Worm (Caenorhabditis elegans): ENCODE results near the gene C01B9.4.

Gene C01B9.4

ce11 chrII:13729416-13729815 is 54.4 kb downstream of the C01B9.4 start, which contains the start of gene Y54G9A.9:
Y54G9A.9 (plus strand) TSS chrII:13729716.
- TF ChIP-seq zip-8 (tag; optimal IDR thresholded peaks at IDR 0.05) (no peak), sem-2 (GFP tag; optimal IDR thresholded peaks at IDR 0.05) (no peak), ceh-43 (GFP tag; optimal IDR thresholded peaks at IDR 0.05) (no peak), lin-13 (tag; optimal IDR thresholded peaks at IDR 0.05) (no peak), bed-3 (GFP tag; optimal IDR thresholded peaks at IDR 0.05) (no peak), mls-2 (tag; optimal IDR thresholded peaks at IDR 0.05) (no peak), ceh-39 (tag; optimal IDR thresholded peaks at IDR 0.05) (no peak), flh-1 (GFP tag; optimal IDR thresholded peaks at IDR 0.05) (no peak), mab-5 (tag; optimal IDR thresholded peaks at IDR 0.05) (no peak), tbx-8 (GFP tag; optimal IDR thresholded peaks at IDR 0.05) (no peak), nhr-2 (tag; optimal IDR thresholded peaks at IDR 0.05) (no peak), ces-1 (GFP tag; optimal IDR thresholded peaks at IDR 0.05) (no peak), nhr-28 (tag; optimal IDR thresholded peaks at IDR 0.05) (no peak), unc-62 (GFP tag; optimal IDR thresholded peaks at IDR 0.05) (no peak), nhr-76 (tag; optimal IDR thresholded peaks at IDR 0.05) (no peak), ceh-83 (GFP tag; optimal IDR thresholded peaks at IDR 0.05) (no peak), sptf-1 (tag; optimal IDR thresholded peaks at IDR 0.05) (no peak)

DNA sequence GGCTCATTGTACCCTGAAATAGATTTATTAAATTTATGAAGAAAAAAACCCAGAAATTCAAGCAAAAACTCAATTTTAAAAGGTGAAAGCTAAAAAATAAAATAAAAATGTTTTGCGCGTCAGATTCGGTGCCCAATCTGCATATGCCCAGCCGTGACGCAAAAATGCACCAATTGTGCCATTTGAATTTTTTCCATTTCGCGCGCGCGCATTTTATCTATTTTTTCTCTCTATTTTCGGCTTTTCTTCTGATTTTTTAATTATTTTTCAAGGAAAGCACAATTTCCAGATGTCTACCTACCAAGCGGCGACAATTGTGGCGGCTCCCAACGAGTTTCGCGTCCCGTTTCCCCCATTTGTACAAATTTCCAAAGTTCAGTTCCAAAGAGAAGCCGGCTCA is 58.0 kb downstream of the C01B9.4 start, which contains the start of the genes Y54G9A.7 and bub-3:
Gene Y54G9A.7, minus strand, starts transcription at position 7 of the 400 bp plus-strand sequence.
Gene bub-3, plus strand, starts transcription at position 270 of the 400 bp plus-strand sequence.
- no peak for TF ChIP-seq nhr-76 (tag; optimal IDR thresholded peaks at IDR 0.05)
- TF ChIP-seq mep-1 (tag; optimal IDR thresholded peaks at IDR 0.05): peak; percentile 14
- peak; percentile 27 for TF ChIP-seq lsy-2 (tag; optimal IDR thresholded peaks at IDR 0.05)

ce11 chrII:13723754-13724153 is 60.0 kb downstream of the C01B9.4 start:
- TF ChIP-seq M03D4.4 (tag; optimal IDR thresholded peaks at IDR 0.05): no peak
- TF ChIP-seq lin-32 (GFP tag; optimal IDR thresholded peaks at IDR 0.05): no peak
- no peak for TF ChIP-seq elt-1 (tag; optimal IDR thresholded peaks at IDR 0.05; ENCODE audit: borderline replicate concordance, insufficient read depth)
- no peak for TF ChIP-seq pha-4 (tag; optimal IDR thresholded peaks at IDR 0.05)
- TF ChIP-seq ceh-39 (tag; optimal IDR thresholded peaks at IDR 0.05): no peak
- no peak for TF ChIP-seq unc-39 (tag; optimal IDR thresholded peaks at IDR 0.05)
- TF ChIP-seq lin-13 (tag; optimal IDR thresholded peaks at IDR 0.05): no peak
- no peak for TF ChIP-seq mep-1 (tag; optimal IDR thresholded peaks at IDR 0.05)
- no peak for TF ChIP-seq hlh-1 (tag; optimal IDR thresholded peaks at IDR 0.05)
- no peak for TF ChIP-seq zip-8 (tag; optimal IDR thresholded peaks at IDR 0.05)
- no peak for TF ChIP-seq mab-5 (tag; optimal IDR thresholded peaks at IDR 0.05)
- no peak for TF ChIP-seq nhr-76 (tag; optimal IDR thresholded peaks at IDR 0.05)
- no peak for TF ChIP-seq sptf-1 (tag; optimal IDR thresholded peaks at IDR 0.05)
- no peak for TF ChIP-seq ceh-43 (GFP tag; optimal IDR thresholded peaks at IDR 0.05)
- TF ChIP-seq cnd-1 (tag; optimal IDR thresholded peaks at IDR 0.05): no peak
- TF ChIP-seq bed-3 (GFP tag; optimal IDR thresholded peaks at IDR 0.05): no peak
- TF ChIP-seq mls-2 (tag; optimal IDR thresholded peaks at IDR 0.05): no peak
- no peak for TF ChIP-seq ham-2 (GFP tag; optimal IDR thresholded peaks at IDR 0.05)

- no peak for TF ChIP-seq nhr-2 (tag; optimal IDR thresholded peaks at IDR 0.05)
- no peak for TF ChIP-seq sem-2 (GFP tag; optimal IDR thresholded peaks at IDR 0.05)
- TF ChIP-seq tbx-8 (GFP tag; optimal IDR thresholded peaks at IDR 0.05): no peak
- no peak for TF ChIP-seq mep-1 (tag; optimal IDR thresholded peaks at IDR 0.05)
Observed at ce11 chrII:13722763-13723162, 61.0 kb downstream of the C01B9.4 start, which contains the start of gene Y54G9A.5. Y54G9A.5 (plus strand) TSS chrII:13723007.

DNA sequence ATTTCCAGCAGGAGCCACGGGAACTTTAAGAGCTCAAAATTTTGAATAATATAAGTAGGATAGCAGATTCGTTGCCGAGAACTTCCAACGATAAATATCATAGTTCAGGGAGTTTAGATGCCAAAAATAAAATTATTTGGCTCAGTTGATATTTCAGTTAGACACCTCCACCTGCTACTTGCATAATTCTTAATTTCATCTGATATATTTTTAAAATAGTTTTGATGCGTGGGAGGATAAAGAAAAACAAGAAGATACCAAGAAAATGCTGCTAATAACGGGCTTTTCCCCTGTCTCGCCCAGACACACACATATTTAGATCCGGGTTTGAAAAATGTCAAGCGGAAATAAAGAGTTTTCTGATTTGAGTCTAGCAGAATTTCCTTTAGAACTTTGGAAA is 62.6 kb downstream of the C01B9.4 start, which contains the start of gene sre-46:
Gene sre-46, minus strand, starts transcription at position 101 of the 400 bp plus-strand sequence.
- TF ChIP-seq cnd-1 (tag; optimal IDR thresholded peaks at IDR 0.05): no peak
- TF ChIP-seq mep-1 (tag; optimal IDR thresholded peaks at IDR 0.05): no peak
- TF ChIP-seq lsy-2 (tag; optimal IDR thresholded peaks at IDR 0.05): no peak
- no peak for TF ChIP-seq nhr-237 (tag; optimal IDR thresholded peaks at IDR 0.05)
- no peak for TF ChIP-seq ztf-11 (tag; optimal IDR thresholded peaks at IDR 0.05)

Measured in whole organism, mixed stage, embryonic.